Worm (Caenorhabditis elegans): ENCODE results near the gene C18A11.2.
A peak's percentile ranks its signal among the peaks of the same experiment; 100 is the strongest.

The C18A11.2 gene

DNA sequence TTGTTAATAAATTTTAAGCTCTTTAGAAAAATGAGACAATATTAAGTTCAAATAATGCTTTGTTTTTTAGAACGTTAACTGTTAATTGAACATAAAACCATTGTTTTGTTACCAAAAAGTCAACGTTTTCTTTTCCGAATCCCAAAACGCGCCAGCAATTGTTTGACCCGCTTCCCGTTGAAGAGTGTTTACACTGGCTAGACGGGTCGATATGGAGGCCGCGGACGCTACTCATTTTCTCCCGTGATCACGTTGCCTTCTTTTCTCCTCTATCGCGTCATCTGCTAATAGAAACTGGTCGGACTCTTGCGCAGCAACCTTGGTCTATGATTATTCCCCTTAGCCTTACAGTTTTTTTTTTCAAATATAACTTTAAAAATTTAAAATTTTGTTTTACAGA is 38.3 kb upstream of the C18A11.2 start, which contains the start of gene C34D10.1 (continued):
- TF ChIP-seq unc-62 (GFP tag; optimal IDR thresholded peaks at IDR 0.05) (no peak), fkh-4 (tag; optimal IDR thresholded peaks at IDR 0.05; ENCODE audit: borderline replicate concordance) (no peak), dpl-1 (GFP tag; optimal IDR thresholded peaks at IDR 0.05) (peak; percentile 50 to 72 (median 66)), mef-2 (tag; optimal IDR thresholded peaks at IDR 0.05) (no peak), ceh-63 (GFP tag; optimal IDR thresholded peaks at IDR 0.05) (no peak), alr-1 (tag; optimal IDR thresholded peaks at IDR 0.05; ENCODE audit: borderline replicate concordance) (no peak), C34B4.2 (tag; optimal IDR thresholded peaks at IDR 0.05) (no peak), ama-1 (optimal IDR thresholded peaks at IDR 0.05) (peak; percentile 15), nhr-77 (tag; optimal IDR thresholded peaks at IDR 0.05) (peak; percentile 54), aha-1 (tag; optimal IDR thresholded peaks at IDR 0.05) (no peak), sup-37 (GFP tag; optimal IDR thresholded peaks at IDR 0.05) (no peak), zip-4 (GFP tag; optimal IDR thresholded peaks at IDR 0.05) (no peak), elt-3 (tag; optimal IDR thresholded peaks at IDR 0.05) (peak in 3 of 6 experiments; percentile 38 to 53 (median 51)), nhr-76 (tag; optimal IDR thresholded peaks at IDR 0.05) (no peak), rnt-1 (tag; optimal IDR thresholded peaks at IDR 0.05) (peak; percentile 83), ztf-4 (tag; optimal IDR thresholded peaks at IDR 0.05) (no peak), mep-1 (tag; optimal IDR thresholded peaks at IDR 0.05) (peak; percentile 83), sptf-1 (tag; optimal IDR thresholded peaks at IDR 0.05) (no peak), snu-23 (GFP tag; optimal IDR thresholded peaks at IDR 0.05) (peak; percentile 89), nhr-47 (tag; optimal IDR thresholded peaks at IDR 0.05) (peak; percentile 71), F16B12.6 (tag; optimal IDR thresholded peaks at IDR 0.05) (peak; percentile 21), unc-98 (GFP tag; IDR thresholded peaks at IDR 0.05) (no peak), isw-1 (GFP tag; IDR thresholded peaks at IDR 0.05) (peak; percentile 29), lsy-2 (tag; optimal IDR thresholded peaks at IDR 0.05) (peak; percentile 71 to 74), tlp-1 (tag; optimal IDR thresholded peaks at IDR 0.05) (no peak), ztf-11 (tag; optimal IDR thresholded peaks at IDR 0.05) (no peak), aly-2 (tag; optimal IDR thresholded peaks at IDR 0.05) (no peak), mab-9 (GFP tag; IDR thresholded peaks at IDR 0.05) (no peak), C16A3.4 (tag; optimal IDR thresholded peaks at IDR 0.05) (peak; percentile 79), hlh-17 (GFP tag; optimal IDR thresholded peaks at IDR 0.05; ENCODE audit: borderline replicate concordance) (no peak), lin-39 (tag; optimal IDR thresholded peaks at IDR 0.05) (peak; percentile 45), vab-15 (tag; optimal IDR thresholded peaks at IDR 0.05) (no peak), irx-1 (tag; optimal IDR thresholded peaks at IDR 0.05) (peak; percentile 16), nhr-20 (tag; optimal IDR thresholded peaks at IDR 0.05) (peak; percentile 88), hlh-4 (tag; optimal IDR thresholded peaks at IDR 0.05) (no peak), xbp-1 (tag; optimal IDR thresholded peaks at IDR 0.05) (peak; percentile 85), unc-86 (tag; optimal IDR thresholded peaks at IDR 0.05) (peak; percentile 37)

DNA sequence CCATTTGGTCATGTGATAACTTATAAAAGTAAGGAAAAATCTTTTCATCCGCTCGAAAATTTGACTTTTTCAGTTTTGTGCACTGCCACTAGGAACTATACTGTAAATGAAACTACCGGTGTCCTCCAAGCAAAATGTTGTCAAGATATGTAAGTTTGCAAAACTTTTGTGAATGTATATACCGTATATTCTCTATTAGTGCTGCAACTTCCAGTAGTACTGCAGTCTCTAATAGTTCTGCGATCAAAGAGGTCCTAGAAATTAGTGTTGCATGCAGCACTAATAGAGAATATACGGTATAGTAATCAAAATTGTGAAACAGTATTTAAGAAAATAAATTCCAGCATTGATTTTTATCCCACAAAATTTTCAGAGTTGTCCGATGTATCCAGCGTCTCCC is 37.3 kb upstream of the C18A11.2 start:
- TF ChIP-seq lin-15B (tag; optimal IDR thresholded peaks at IDR 0.05): no peak
- no peak for TF ChIP-seq jun-1 (tag; optimal IDR thresholded peaks at IDR 0.05)
- no peak for TF ChIP-seq nhr-77 (tag; optimal IDR thresholded peaks at IDR 0.05)
- no peak for TF ChIP-seq ceh-82 (tag; optimal IDR thresholded peaks at IDR 0.05)
- TF ChIP-seq vab-15 (tag; optimal IDR thresholded peaks at IDR 0.05): no peak
- no peak for TF ChIP-seq dpl-1 (GFP tag; optimal IDR thresholded peaks at IDR 0.05)
- TF ChIP-seq nhr-71 (tag; optimal IDR thresholded peaks at IDR 0.05): no peak

Data from whole organism, L1 larva.